Worm (Caenorhabditis elegans) whole organism, L4/young adult: ENCODE results near the gene Y41D4A.7.

ENCODE experiments used
- W03F9.2 ChIP-seq: fragments of 150-350 bp; optimal IDR thresholded peaks from 2 replicates; lab custom pipeline; 2014; ENCODE audit warnings: missing biosample characterization, missing genetic modification characterization
- him-1 ChIP-seq: sonication (generic microtip); optimal IDR thresholded peaks from 2 replicates; lab custom pipeline; 2016; ENCODE audit warnings: missing genotype, missing genetic modification reagents, missing genetic modification characterization, missing compliant biosample characterization

DNA sequence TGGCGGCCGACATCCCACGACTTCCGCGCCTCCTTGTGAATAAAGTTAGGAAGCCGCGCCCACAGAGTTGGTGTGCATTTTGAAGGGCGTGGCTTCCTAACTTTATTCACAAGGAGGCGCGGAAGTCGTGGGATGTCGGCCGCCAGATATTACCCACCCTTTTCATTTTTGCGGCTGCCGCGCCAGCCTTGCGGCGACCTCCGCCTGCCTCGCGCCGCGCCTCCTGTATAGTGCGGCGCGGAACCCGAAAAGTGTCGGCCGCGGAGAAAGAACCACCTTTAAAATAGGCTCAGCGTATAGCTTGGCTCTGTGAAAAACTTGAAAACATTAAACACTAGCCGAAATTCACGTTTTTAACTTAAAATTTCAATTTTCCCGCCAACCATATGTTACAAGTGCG is 2.1 kb upstream of the Y41D4A.7 start:
- no peak for TF ChIP-seq W03F9.2 (tag; lab: Kevin White, UChicago)
- no peak for TF ChIP-seq him-1 (tag; lab: Kevin White, UChicago)
